Worm (Caenorhabditis elegans) whole organism, L2 larva: ENCODE results near the gene T07E3.4.
A peak's percentile ranks its signal among the peaks of the same experiment; 100 is the strongest.

Source experiments
- C34F6.9 ChIP-seq: fragments of 150-350 bp; optimal IDR thresholded peaks from 2 replicates; lab custom pipeline; 2014; ENCODE audit warnings: missing biosample characterization, missing genetic modification characterization
- F13H6.1 ChIP-seq: sonication (generic microtip); optimal IDR thresholded peaks from 2 replicates; lab custom pipeline; 2016; ENCODE audit warnings: missing genetic modification characterization, missing compliant biosample characterization
- R02D3.7 ChIP-seq: fragments of 150-350 bp; optimal IDR thresholded peaks from 2 replicates; lab custom pipeline; 2014; ENCODE audit warnings: missing biosample characterization, missing genetic modification characterization
- Y55F3AM.14 ChIP-seq: fragments of 200-800 bp; sonication (Bioruptor generic); optimal IDR thresholded peaks from 2 replicates; lab custom pipeline; 2018; ENCODE audit warnings: mild to moderate bottlenecking, missing genetic modification characterization, missing compliant biosample characterization
- ZK546.5 ChIP-seq: sonication (generic microtip); optimal IDR thresholded peaks from 2 replicates; lab custom pipeline; 2017; ENCODE audit warnings: missing biosample characterization, missing genetic modification characterization
- alr-1 ChIP-seq: fragments of 150-350 bp; optimal IDR thresholded peaks from 2 replicates; lab custom pipeline; 2014; ENCODE audit warnings: missing biosample characterization, missing genetic modification characterization
- aly-2 ChIP-seq: fragments of 150-350 bp; optimal IDR thresholded peaks from 2 replicates; lab custom pipeline; 2014; ENCODE audit warnings: missing biosample characterization, missing genetic modification characterization
- ama-1 ChIP-seq: fragments of 150-350 bp; optimal IDR thresholded peaks from 2 replicates; lab custom pipeline; 2018; ENCODE audit warnings: inconsistent platforms
- blmp-1 ChIP-seq: sonication (generic microtip); optimal IDR thresholded peaks from 2 replicates; lab custom pipeline; 2017; ENCODE audit warnings: missing genetic modification characterization, mild to moderate bottlenecking, missing compliant biosample characterization, antibody characterized with exemption, moderate library complexity; ENCODE audit not compliant: insufficient read depth
- ceh-16 ChIP-seq: fragments of 150-350 bp; optimal IDR thresholded peaks from 2 replicates; lab custom pipeline; 2014; ENCODE audit warnings: missing biosample characterization, missing genetic modification characterization
- ceh-82 ChIP-seq: fragments of 150-350 bp; optimal IDR thresholded peaks from 2 replicates; lab custom pipeline; 2014; ENCODE audit warnings: missing biosample characterization, missing genetic modification characterization
- crh-2 ChIP-seq: sonication (generic microtip); optimal IDR thresholded peaks from 2 replicates; lab custom pipeline; 2017; ENCODE audit warnings: missing biosample characterization, missing genetic modification characterization
- elt-1 ChIP-seq: fragments of 150-350 bp; optimal IDR thresholded peaks from 2 replicates; lab custom pipeline; 2014; ENCODE audit warnings: missing biosample characterization, missing genetic modification characterization
- elt-3 ChIP-seq: sonication (generic microtip); optimal IDR thresholded peaks from 2 replicates; lab custom pipeline; 2017; ENCODE audit warnings: missing biosample characterization, missing genetic modification characterization
- fos-1 ChIP-seq: fragments of 150-350 bp; optimal IDR thresholded peaks from 2 replicates; lab custom pipeline; 2014; ENCODE audit warnings: missing biosample characterization, missing genetic modification characterization
- gmeb-1 ChIP-seq: fragments of 150-350 bp; optimal IDR thresholded peaks from 2 replicates; lab custom pipeline; 2014; ENCODE audit warnings: missing biosample characterization, missing genetic modification characterization
- lin-11 ChIP-seq: fragments of 150-350 bp; sonication (generic microtip); optimal IDR thresholded peaks from 2 replicates; lab custom pipeline; 2014; ENCODE audit warnings: missing biosample characterization, missing genetic modification characterization, inconsistent platforms, mixed read lengths
- lin-13 ChIP-seq: fragments of 150-350 bp; optimal IDR thresholded peaks from 2 replicates; lab custom pipeline; 2014; ENCODE audit warnings: missing biosample characterization, missing genetic modification reagents, missing genetic modification characterization
- lin-39 ChIP-seq: fragments of 150-350 bp; optimal IDR thresholded peaks from 2 replicates; lab custom pipeline; 2014; ENCODE audit warnings: missing biosample characterization, missing genetic modification reagents, missing genetic modification characterization
- lsy-2 ChIP-seq, 2 experiments: fragments of 150-350 bp in 1 of 2; sonication (generic microtip) in 1 of 2; optimal IDR thresholded peaks; 2 replicates each; lab custom pipeline; 2014 to 2017; ENCODE audit warnings: missing biosample characterization in 2 of 2, missing genetic modification characterization in 2 of 2
- mab-5 ChIP-seq: fragments of 150-350 bp; optimal IDR thresholded peaks from 2 replicates; lab custom pipeline; 2014; ENCODE audit warnings: missing biosample characterization, missing genetic modification characterization
- mbf-1 ChIP-seq: sonication (generic microtip); optimal IDR thresholded peaks from 2 replicates; lab custom pipeline; 2017; ENCODE audit warnings: missing biosample characterization, missing genetic modification characterization
- mdl-1 ChIP-seq, 2 experiments: fragments of 150-350 bp in 1 of 2; sonication (generic microtip) in 1 of 2; optimal IDR thresholded peaks; 2 replicates each; lab custom pipeline; 2017; ENCODE audit warnings: missing biosample characterization in 2 of 2, missing genetic modification characterization in 2 of 2
- nhr-10 ChIP-seq: sonication (generic microtip); optimal IDR thresholded peaks from 2 replicates; lab custom pipeline; 2017; ENCODE audit warnings: missing biosample characterization, missing genetic modification characterization
- nhr-11 ChIP-seq: fragments of 150-350 bp; optimal IDR thresholded peaks from 2 replicates; lab custom pipeline; 2014; ENCODE audit warnings: missing biosample characterization, missing genetic modification characterization
- nhr-12 ChIP-seq: fragments of 150-350 bp; optimal IDR thresholded peaks from 2 replicates; lab custom pipeline; 2014; ENCODE audit warnings: missing biosample characterization, missing genetic modification characterization
- nhr-129 ChIP-seq: fragments of 150-350 bp; optimal IDR thresholded peaks from 2 replicates; lab custom pipeline; 2014; ENCODE audit warnings: missing biosample characterization, missing genetic modification characterization
- nhr-21 ChIP-seq: fragments of 150-350 bp; optimal IDR thresholded peaks from 2 replicates; lab custom pipeline; 2014; ENCODE audit warnings: missing biosample characterization, missing genetic modification characterization
- nhr-23 ChIP-seq: fragments of 150-350 bp; optimal IDR thresholded peaks from 2 replicates; lab custom pipeline; 2014; ENCODE audit warnings: missing biosample characterization, missing genetic modification reagents, missing genetic modification characterization
- nhr-25 ChIP-seq: fragments of 150-350 bp; sonication (generic microtip); optimal IDR thresholded peaks from 3 replicates; lab custom pipeline; 2014; ENCODE audit warnings: missing biosample characterization, missing genetic modification characterization
- nhr-6 ChIP-seq: fragments of 150-350 bp; optimal IDR thresholded peaks from 2 replicates; lab custom pipeline; 2014; ENCODE audit warnings: missing biosample characterization, missing genetic modification characterization
- nhr-77 ChIP-seq: fragments of 150-350 bp; optimal IDR thresholded peaks from 2 replicates; lab custom pipeline; 2014; ENCODE audit warnings: missing biosample characterization, missing genetic modification characterization
- peb-1 ChIP-seq: fragments of 150-350 bp; optimal IDR thresholded peaks from 2 replicates; lab custom pipeline; 2014; ENCODE audit warnings: missing biosample characterization, missing genetic modification characterization
- sem-4 ChIP-seq: fragments of 150-350 bp; optimal IDR thresholded peaks from 2 replicates; lab custom pipeline; 2014; ENCODE audit warnings: missing biosample characterization, missing genetic modification reagents, missing genetic modification characterization
- skn-1 ChIP-seq: sonication (generic microtip); optimal IDR thresholded peaks from 2 replicates; lab custom pipeline; 2017; ENCODE audit warnings: missing biosample characterization, missing genetic modification characterization
- sma-3 ChIP-seq: sonication (generic microtip); optimal IDR thresholded peaks from 2 replicates; lab custom pipeline; 2016; ENCODE audit warnings: missing genetic modification reagents, missing genetic modification characterization, missing compliant biosample characterization
- sma-9 ChIP-seq, 2 experiments: fragments of 150-350 bp in 1 of 2; sonication (generic microtip) in 1 of 2; optimal IDR thresholded peaks; 2 replicates each; lab custom pipeline; 2014 to 2016; ENCODE audit warnings: missing genetic modification characterization in 2 of 2, mild to moderate bottlenecking in 1 of 2, missing biosample characterization in 1 of 2, missing compliant biosample characterization in 1 of 2, missing genetic modification reagents in 1 of 2, moderate library complexity in 1 of 2
- snpc-4 ChIP-seq: fragments of 150-350 bp; optimal IDR thresholded peaks from 2 replicates; lab custom pipeline; 2014; ENCODE audit warnings: missing biosample characterization, missing genetic modification characterization
- unc-55 ChIP-seq: fragments of 150-350 bp; sonication (generic microtip); optimal IDR thresholded peaks from 3 replicates; lab custom pipeline; 2014; ENCODE audit warnings: missing biosample characterization, missing genetic modification reagents, missing genetic modification characterization
- unc-62 ChIP-seq: fragments of 150-350 bp; optimal IDR thresholded peaks from 2 replicates; lab custom pipeline; 2014; ENCODE audit warnings: missing biosample characterization, missing genetic modification reagents, missing genetic modification characterization
- zag-1 ChIP-seq: fragments of 150-350 bp; optimal IDR thresholded peaks from 2 replicates; lab custom pipeline; 2014; ENCODE audit warnings: missing biosample characterization, missing genetic modification characterization
- ztf-1 ChIP-seq: fragments of 200-800 bp; sonication (Bioruptor generic); conservative IDR thresholded peaks from 2 replicates; pipeline ENCODE4 v1.3.6; 2022; ENCODE audit warnings: missing genetic modification characterization, missing compliant biosample characterization
- ztf-11 ChIP-seq: sonication (generic microtip); optimal IDR thresholded peaks from 2 replicates; lab custom pipeline; 2017; ENCODE audit warnings: missing biosample characterization, missing genetic modification characterization
- ztf-4 ChIP-seq: fragments of 150-350 bp; optimal IDR thresholded peaks from 2 replicates; lab custom pipeline; 2014; ENCODE audit warnings: missing biosample characterization, missing genetic modification characterization

T07E3.4 gene

ce11 chrIII:6888497-6888896 is 9.3 kb upstream of the T07E3.4 start (continued):
- TF ChIP-seq mbf-1 (no peak), nhr-25 (tag; lab: Kevin White, UChicago) (no peak), ama-1 (no peak), lin-11 (tag; lab: Kevin White, UChicago) (no peak), skn-1 (no peak), ztf-4 (no peak), nhr-10 (tag; lab: Kevin White, UChicago) (no peak), elt-3 (tag; lab: Kevin White, UChicago) (no peak), unc-55 (GFP tag; lab: Kevin White, UChicago) (peak; percentile 21)

ce11 chrIII:6888999-6889824 is 8.6 kb upstream of the T07E3.4 start, which contains the start of the genes brd-1 and K04C2.2:
Gene brd-1, minus strand, starts transcription at chrIII:6889504.
Gene K04C2.2, plus strand, starts transcription at chrIII:6889774.
- TF ChIP-seq unc-55 (GFP tag; lab: Kevin White, UChicago) (peak; percentile 30), gmeb-1 (tag; lab: Kevin White, UChicago) (peak; percentile 55), lsy-2 (tag; optimal IDR thresholded peaks at IDR 0.05; lab: Kevin White, UChicago) (peak in 1 of 2 experiments; percentile 56), skn-1 (no peak)

ce11 chrIII:6891560-6891959 is 6.3 kb upstream of the T07E3.4 start, which contains the start of gene K04C2.5:
Gene K04C2.5, minus strand, starts transcription at chrIII:6891660.
- TF ChIP-seq nhr-11 (no peak), nhr-23 (tag; lab: Kevin White, UChicago) (no peak), alr-1 (tag; lab: Kevin White, UChicago) (no peak), ztf-4 (no peak), mab-5 (tag; lab: Kevin White, UChicago) (no peak), peb-1 (tag; lab: Kevin White, UChicago) (no peak), crh-2 (tag; lab: Kevin White, UChicago) (no peak), ama-1 (no peak), snpc-4 (no peak)

- TF ChIP-seq sma-3 (GFP tag; lab: Kevin White, UChicago): peak; percentile 68
- peak; percentile 14 for TF ChIP-seq lin-13
- TF ChIP-seq C34F6.9 (tag; lab: Kevin White, UChicago): peak; percentile 70
- no peak for TF ChIP-seq R02D3.7 (tag; lab: Kevin White, UChicago)
- peak; percentile 82 for TF ChIP-seq nhr-21 (tag; lab: Kevin White, UChicago)
- TF ChIP-seq ama-1: peak; percentile 9
- no peak for TF ChIP-seq alr-1 (tag; lab: Kevin White, UChicago)
- peak; percentile 56 for TF ChIP-seq nhr-25 (tag; lab: Kevin White, UChicago)
- TF ChIP-seq blmp-1 (tag; lab: Kevin White, UChicago): peak; percentile 32
- no peak for TF ChIP-seq Y55F3AM.14 (GFP tag; lab: Kevin White, UChicago)
- no peak for TF ChIP-seq ztf-11 (tag; lab: Kevin White, UChicago)
- TF ChIP-seq ztf-1 (GFP tag; lab: Robert Waterston, UW): no peak
- no peak for TF ChIP-seq elt-1 (tag; lab: Kevin White, UChicago)
- no peak for TF ChIP-seq nhr-23 (tag; lab: Kevin White, UChicago)
- no peak for TF ChIP-seq unc-55 (GFP tag; lab: Kevin White, UChicago)
- TF ChIP-seq fos-1 (tag; lab: Kevin White, UChicago): peak; percentile 83
- TF ChIP-seq mab-5 (tag; lab: Kevin White, UChicago): no peak
- TF ChIP-seq lin-39 (tag; lab: Kevin White, UChicago): no peak
- no peak for TF ChIP-seq snpc-4
- TF ChIP-seq skn-1: no peak
- TF ChIP-seq nhr-77: no peak
- TF ChIP-seq nhr-6 (tag; lab: Kevin White, UChicago): peak; percentile 67
- TF ChIP-seq aly-2 (tag; lab: Kevin White, UChicago): no peak
- TF ChIP-seq lsy-2 (tag; optimal IDR thresholded peaks at IDR 0.05; lab: Kevin White, UChicago): peak; percentile 17 to 82
- TF ChIP-seq ztf-4: no peak
- TF ChIP-seq zag-1 (tag; lab: Kevin White, UChicago): no peak
- no peak for TF ChIP-seq mdl-1 (tag; optimal IDR thresholded peaks at IDR 0.05; lab: Kevin White, UChicago)
- peak; percentile 62 for TF ChIP-seq gmeb-1 (tag; lab: Kevin White, UChicago)
- TF ChIP-seq lin-11 (tag; lab: Kevin White, UChicago): no peak
- TF ChIP-seq nhr-129 (tag; lab: Kevin White, UChicago): peak; percentile 83
- TF ChIP-seq ZK546.5 (tag; lab: Kevin White, UChicago): no peak
- no peak for TF ChIP-seq mbf-1
- TF ChIP-seq ceh-16: no peak
- TF ChIP-seq sma-9 (GFP tag; optimal IDR thresholded peaks at IDR 0.05; lab: Kevin White, UChicago): peak; percentile 88
- TF ChIP-seq sma-9 (tag; optimal IDR thresholded peaks at IDR 0.05; lab: Kevin White, UChicago): no peak
- peak; percentile 76 for TF ChIP-seq crh-2 (tag; lab: Kevin White, UChicago)
- TF ChIP-seq ceh-82: no peak
- TF ChIP-seq peb-1 (tag; lab: Kevin White, UChicago): no peak
- TF ChIP-seq unc-62 (GFP tag; lab: Kevin White, UChicago): no peak
- TF ChIP-seq F13H6.1 (tag; lab: Kevin White, UChicago): peak; percentile 82
- peak; percentile 8 for TF ChIP-seq sem-4
- TF ChIP-seq nhr-12: no peak
Measured at ce11 chrIII:6895166-6895565, 2.6 kb upstream of the T07E3.4 start.
